Worm (Caenorhabditis elegans) whole organism, late embryonic: ENCODE results near the gene ekl-6.

Source experiments
- T23F11.4 ChIP-seq: fragments of 200-800 bp; sonication (Bioruptor generic); optimal IDR thresholded peaks from 2 replicates; lab custom pipeline; 2018; ENCODE audit warnings: mild to moderate bottlenecking, missing genetic modification characterization, missing compliant biosample characterization
- ahr-1 ChIP-seq: sonication (generic microtip); optimal IDR thresholded peaks from 2 replicates; lab custom pipeline; 2016; ENCODE audit warnings: missing genetic modification characterization, missing compliant biosample characterization
- ceh-9 ChIP-seq: sonication (generic microtip); optimal IDR thresholded peaks from 2 replicates; lab custom pipeline; 2016; ENCODE audit warnings: mild to moderate bottlenecking, missing genetic modification characterization, inconsistent platforms, missing compliant biosample characterization
- pha-4 ChIP-seq: fragments of 150-350 bp; optimal IDR thresholded peaks from 2 replicates; lab custom pipeline; 2018; ENCODE audit warnings: missing biosample characterization, missing genetic modification reagents, missing genetic modification characterization
- pqm-1 ChIP-seq: sonication (generic microtip); optimal IDR thresholded peaks from 2 replicates; lab custom pipeline; 2016; ENCODE audit warnings: missing genetic modification characterization, missing compliant biosample characterization
- zip-5 ChIP-seq: sonication (generic microtip); optimal IDR thresholded peaks from 2 replicates; lab custom pipeline; 2016; ENCODE audit warnings: missing genetic modification characterization, missing compliant biosample characterization

- TF ChIP-seq ahr-1 (tag; lab: Kevin White, UChicago) (no peak), ceh-9 (tag; lab: Kevin White, UChicago) (no peak), pha-4 (tag; lab: Kevin White, UChicago) (no peak), pqm-1 (tag; lab: Kevin White, UChicago) (no peak), zip-5 (tag; lab: Kevin White, UChicago) (no peak), T23F11.4 (GFP tag; lab: Kevin White, UChicago) (no peak)
These were observed 8.2 kb upstream of the ekl-6 start, which contains the start of gene T16G12.10 for ce11 chrIII:10056033-10056432.
